Fruit fly (Drosophila melanogaster): Measurements from ENCODE around the gene CG16711.

Gene CG16711

DNA sequence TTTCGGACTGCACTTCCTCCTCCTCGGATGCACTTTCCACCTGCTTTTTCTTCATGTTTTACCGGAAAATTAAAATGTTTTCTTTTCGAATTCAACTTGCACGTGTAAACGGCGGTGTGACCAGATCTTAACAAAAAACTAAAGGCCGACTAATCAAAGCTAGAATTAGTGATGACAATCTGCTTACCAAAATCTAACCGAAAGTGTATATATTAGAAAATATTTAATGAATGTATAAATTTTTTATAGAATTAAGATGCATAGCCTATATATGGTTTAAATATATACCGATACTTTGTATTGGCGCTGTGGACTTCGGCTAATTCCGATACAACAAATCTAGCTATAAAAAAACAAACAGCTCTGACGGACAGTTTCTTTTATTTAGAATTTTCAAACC, 14.8 kb downstream of the CG16711 start, which contains the start of the genes CG18178 and CG14174 (continued):
- TF ChIP-seq kni (GFP tag; optimal IDR thresholded peaks at IDR 0.05) (no peak), mld (GFP tag; IDR thresholded peaks at IDR 0.05; ENCODE audit: partially characterized antibody) (no peak), scrt (GFP tag; optimal IDR thresholded peaks at IDR 0.05) (no peak), grau (tag; optimal IDR thresholded peaks at IDR 0.05) (peak; percentile 83), Doc2 (GFP tag; IDR thresholded peaks at IDR 0.05) (no peak), Adf1 (GFP tag; IDR thresholded peaks at IDR 0.05) (no peak), BtbVII (GFP tag; optimal IDR thresholded peaks at IDR 0.05) (peak; percentile 55), Xrp1 (GFP tag; IDR thresholded peaks at IDR 0.05) (peak; percentile 69), gcm2 (GFP tag; optimal IDR thresholded peaks at IDR 0.05) (no peak), Bteb2 (GFP tag; optimal IDR thresholded peaks at IDR 0.05) (no peak), Atf6 (GFP tag; IDR thresholded peaks at IDR 0.05) (no peak), HmgD (GFP tag; optimal IDR thresholded peaks at IDR 0.05) (no peak), insv (GFP tag; optimal IDR thresholded peaks at IDR 0.05) (peak in 1 of 2 experiments; percentile 28), CG12071 (GFP tag; optimal IDR thresholded peaks at IDR 0.05) (no peak), lab (GFP tag; optimal IDR thresholded peaks at IDR 0.05) (no peak), nerfin-2 (GFP tag; IDR thresholded peaks at IDR 0.05; ENCODE audit: partially characterized antibody) (no peak), esg (GFP tag; conservative IDR thresholded peaks at IDR 0.05) (peak; percentile 68), CG17186 (GFP tag; optimal IDR thresholded peaks at IDR 0.05) (peak; percentile 40), E2f2 (GFP tag; IDR thresholded peaks at IDR 0.05) (peak; percentile 56), CG4707 (GFP tag; optimal IDR thresholded peaks at IDR 0.05) (no peak), zf30C (GFP tag; optimal IDR thresholded peaks at IDR 0.05) (no peak), ewg (GFP tag; optimal IDR thresholded peaks at IDR 0.05) (peak; percentile 34), Fer1 (GFP tag; optimal IDR thresholded peaks at IDR 0.05) (peak; percentile 78), CG10462 (GFP tag; optimal IDR thresholded peaks at IDR 0.05) (peak; percentile 23), CG1233 (GFP tag; optimal IDR thresholded peaks at IDR 0.05) (peak; percentile 20), Myb (GFP tag; optimal IDR thresholded peaks at IDR 0.05) (no peak), az2 (GFP tag; optimal IDR thresholded peaks at IDR 0.05) (peak; percentile 64), ATbp (GFP tag; optimal IDR thresholded peaks at IDR 0.05) (peak; percentile 25), CG11093 (GFP tag; IDR thresholded peaks at IDR 0.05) (no peak; the same call in 2 of the 3 replicates), CG9727 (GFP tag; optimal IDR thresholded peaks at IDR 0.05) (peak; percentile 56), ftz-f1 (GFP tag; optimal IDR thresholded peaks at IDR 0.05) (no peak), CG6813 (GFP tag; optimal IDR thresholded peaks at IDR 0.05) (no peak), CG1529 (GFP tag; optimal IDR thresholded peaks at IDR 0.05) (no peak), cas (GFP tag; IDR thresholded peaks at IDR 0.05) (0 out of 2 replicates have a peak, but pooled peaks have one; percentile 20), Nf-YC (tag; optimal IDR thresholded peaks at IDR 0.05) (peak; percentile 82), nau (GFP tag; optimal IDR thresholded peaks at IDR 0.05) (no peak), Dfd (GFP tag; optimal IDR thresholded peaks at IDR 0.05) (no peak), CG7372 (GFP tag; IDR thresholded peaks at IDR 0.05) (peak; percentile 66), nmo (GFP tag; optimal IDR thresholded peaks at IDR 0.05) (peak; percentile 85), Ets97D (GFP tag; optimal IDR thresholded peaks at IDR 0.05) (peak; percentile 11), Sox102F (GFP tag; optimal IDR thresholded peaks at IDR 0.05) (peak; percentile 71), CG8281 (tag; optimal IDR thresholded peaks at IDR 0.05) (peak; percentile 38), phol (tag; optimal IDR thresholded peaks at IDR 0.05) (peak; percentile 77), CG12942 (GFP tag; optimal IDR thresholded peaks at IDR 0.05) (peak; percentile 58), CG42726 (GFP tag; IDR thresholded peaks at IDR 0.05; ENCODE audit: partially characterized antibody) (no peak), schlank (tag; optimal IDR thresholded peaks at IDR 0.05) (no peak), Ada2b (GFP tag; IDR thresholded peaks at IDR 0.05) (peak; percentile 33; the same call in 1 of the 2 replicates), btn (GFP tag; optimal IDR thresholded peaks at IDR 0.05) (no peak), oc (tag; optimal IDR thresholded peaks at IDR 0.05) (no peak), Chrac-16 (GFP tag; optimal IDR thresholded peaks at IDR 0.05) (peak; percentile 67), ssp (GFP tag; IDR thresholded peaks at IDR 0.05) (peak; percentile 45)

Measured in whole organism, embryonic.